Worm (Caenorhabditis elegans) whole organism, L4 larva: ENCODE results near the gene rbm-34.

Experiments
- F44E2.7 ChIP-seq: fragments of 200-800 bp; sonication (Bioruptor generic); IDR thresholded peaks from 2 replicates; pipeline ENCODE4 v2.1.2; 2022; ENCODE audit warnings: missing genetic modification characterization, missing compliant biosample characterization
- T26A8.4 ChIP-seq: fragments of 200-800 bp; sonication (Bioruptor generic); IDR thresholded peaks from 2 replicates; pipeline ENCODE4 v1.3.6; 2022; ENCODE audit warnings: missing genetic modification characterization, missing compliant biosample characterization
- Y5F2A.4 ChIP-seq: fragments of 200-800 bp; sonication (Bioruptor generic); optimal IDR thresholded peaks from 2 replicates; lab custom pipeline; 2018; ENCODE audit warnings: mild to moderate bottlenecking, missing genetic modification characterization, missing compliant biosample characterization
- ZK546.5 ChIP-seq, 2 experiments: sonication (generic microtip); optimal IDR thresholded peaks; 2 replicates each; lab custom pipeline; 2017; ENCODE audit warnings: missing biosample characterization in 2 of 2, missing genetic modification characterization in 2 of 2
- ceh-20 ChIP-seq: fragments of 200-800 bp; sonication (Bioruptor generic); IDR thresholded peaks from 2 replicates; pipeline ENCODE4 v1.3.6; 2022; ENCODE audit warnings: missing genetic modification reagents, missing genetic modification characterization, missing compliant biosample characterization
- daf-12 ChIP-seq: fragments of 150-350 bp; optimal IDR thresholded peaks from 2 replicates; lab custom pipeline; 2014; ENCODE audit warnings: missing biosample characterization, missing genetic modification reagents, missing genetic modification characterization
- daf-16 ChIP-seq, 3 experiments: sonication (generic microtip); optimal IDR thresholded peaks; 2 replicates each; lab custom pipeline; 2016 to 2017; ENCODE audit warnings: missing genetic modification characterization in 3 of 3, missing genetic modification reagents in 3 of 3, mild to moderate bottlenecking in 2 of 3, missing compliant biosample characterization in 2 of 3, missing biosample characterization in 1 of 3, moderate library complexity in 1 of 3
- daf-19 ChIP-seq: fragments of 200-800 bp; sonication (Bioruptor generic); conservative IDR thresholded peaks from 2 replicates; pipeline ENCODE4 v1.3.6; 2022; ENCODE audit warnings: missing genetic modification characterization, missing compliant biosample characterization
- daf-8 ChIP-seq: fragments of 200-800 bp; sonication (Bioruptor generic); IDR thresholded peaks from 2 replicates; pipeline ENCODE4 v1.3.6; 2022; ENCODE audit warnings: missing genetic modification characterization, missing compliant biosample characterization
- dmd-8 ChIP-seq: fragments of 200-800 bp; sonication (Bioruptor generic); IDR thresholded peaks from 2 replicates; pipeline ENCODE4 v1.3.6; 2022; ENCODE audit warnings: missing genetic modification characterization, missing compliant biosample characterization
- dpl-1 ChIP-seq: fragments of 150-350 bp; optimal IDR thresholded peaks from 2 replicates; lab custom pipeline; 2014; ENCODE audit warnings: missing biosample characterization, missing genetic modification reagents, missing genetic modification characterization
- egl-43 ChIP-seq: fragments of 200-800 bp; sonication (Bioruptor generic); IDR thresholded peaks from 2 replicates; pipeline ENCODE4 v1.3.6; 2022; ENCODE audit warnings: missing genetic modification reagents, missing genetic modification characterization, missing compliant biosample characterization
- fos-1 ChIP-seq: fragments of 150-350 bp; optimal IDR thresholded peaks from 2 replicates; lab custom pipeline; 2014; ENCODE audit warnings: missing biosample characterization, missing genetic modification characterization
- hif-1 ChIP-seq, 2 experiments: sonication (generic microtip); optimal IDR thresholded peaks; 2 replicates each; lab custom pipeline; 2016 to 2017; ENCODE audit warnings: missing compliant biosample characterization in 2 of 2, missing genetic modification characterization in 2 of 2, missing genetic modification reagents in 2 of 2, missing genotype in 2 of 2, mild to moderate bottlenecking in 1 of 2
- lin-13 ChIP-seq: fragments of 150-350 bp; optimal IDR thresholded peaks from 2 replicates; lab custom pipeline; 2014; ENCODE audit warnings: missing biosample characterization, missing genetic modification reagents, missing genetic modification characterization
- lin-29 ChIP-seq: fragments of 200-800 bp; sonication (Bioruptor generic); IDR thresholded peaks from 2 replicates; pipeline ENCODE4 v1.3.6; 2022; ENCODE audit warnings: missing genetic modification reagents, missing genetic modification characterization, missing compliant biosample characterization
- lir-3 ChIP-seq: sonication (generic microtip); optimal IDR thresholded peaks from 2 replicates; lab custom pipeline; 2016; ENCODE audit warnings: mild to moderate bottlenecking, missing genetic modification characterization, missing compliant biosample characterization
- lsy-2 ChIP-seq, 2 experiments: fragments of 150-350 bp in 1 of 2; sonication (generic microtip) in 1 of 2; optimal IDR thresholded peaks; 2 replicates each; lab custom pipeline; 2014 to 2017; ENCODE audit warnings: missing biosample characterization in 2 of 2, missing genetic modification characterization in 2 of 2
- mep-1 ChIP-seq: fragments of 150-350 bp; sonication (generic microtip); optimal IDR thresholded peaks from 3 replicates; lab custom pipeline; 2014; ENCODE audit warnings: missing biosample characterization, missing genetic modification characterization
- mes-2 ChIP-seq: sonication (generic microtip); optimal IDR thresholded peaks from 2 replicates; lab custom pipeline; 2016; ENCODE audit warnings: missing genotype, mild to moderate bottlenecking, missing genetic modification characterization, missing compliant biosample characterization; ENCODE audit not compliant: poor library complexity, severe bottlenecking
- mxl-2 ChIP-seq: fragments of 200-800 bp; sonication (Bioruptor generic); conservative IDR thresholded peaks from 2 replicates; pipeline ENCODE4 v1.3.6; 2022; ENCODE audit warnings: missing genetic modification reagents, missing genetic modification characterization, missing compliant biosample characterization
- mxl-3 ChIP-seq: fragments of 200-800 bp; sonication (Bioruptor generic); optimal IDR thresholded peaks from 2 replicates; lab custom pipeline; 2018; ENCODE audit warnings: mild to moderate bottlenecking, missing genetic modification characterization, missing compliant biosample characterization
- nhr-10 ChIP-seq: fragments of 150-350 bp; optimal IDR thresholded peaks from 2 replicates; lab custom pipeline; 2014; ENCODE audit warnings: missing biosample characterization, missing genetic modification characterization
- nhr-102 ChIP-seq: sonication (generic microtip); optimal IDR thresholded peaks from 2 replicates; lab custom pipeline; 2016; ENCODE audit warnings: mild to moderate bottlenecking, missing genetic modification characterization, moderate library complexity, missing compliant biosample characterization
- nhr-11 ChIP-seq: fragments of 150-350 bp; optimal IDR thresholded peaks from 2 replicates; lab custom pipeline; 2014; ENCODE audit warnings: missing biosample characterization, missing genetic modification characterization
- nhr-25 ChIP-seq: sonication (generic microtip); optimal IDR thresholded peaks from 2 replicates; lab custom pipeline; 2017; ENCODE audit warnings: missing genetic modification characterization, mild to moderate bottlenecking, missing compliant biosample characterization, antibody characterized with exemption, moderate library complexity, borderline replicate concordance; ENCODE audit not compliant: insufficient read depth
- nhr-28 ChIP-seq: fragments of 150-350 bp; optimal IDR thresholded peaks from 2 replicates; lab custom pipeline; 2014; ENCODE audit warnings: missing biosample characterization, missing genetic modification characterization
- nhr-6 ChIP-seq: fragments of 150-350 bp; optimal IDR thresholded peaks from 2 replicates; lab custom pipeline; 2014; ENCODE audit warnings: missing biosample characterization, missing genetic modification characterization
- saeg-2 ChIP-seq: fragments of 200-800 bp; sonication (Bioruptor generic); IDR thresholded peaks from 2 replicates; pipeline ENCODE4 v1.3.6; 2022; ENCODE audit warnings: missing genetic modification reagents, missing genetic modification characterization, missing compliant biosample characterization
- sdz-12 ChIP-seq: fragments of 200-800 bp; sonication (Bioruptor generic); optimal IDR thresholded peaks from 2 replicates; lab custom pipeline; 2018; ENCODE audit warnings: mild to moderate bottlenecking, missing genetic modification characterization, missing compliant biosample characterization
- skn-1 ChIP-seq: fragments of 150-350 bp; optimal IDR thresholded peaks from 2 replicates; lab custom pipeline; 2014; ENCODE audit warnings: missing biosample characterization, missing genetic modification characterization
- snpc-1.2 ChIP-seq: fragments of 200-800 bp; sonication (Bioruptor generic); IDR thresholded peaks from 2 replicates; pipeline ENCODE4 v1.3.6; 2022; ENCODE audit warnings: missing genetic modification reagents, missing genetic modification characterization, missing compliant biosample characterization
- snpc-4 ChIP-seq: fragments of 150-350 bp; optimal IDR thresholded peaks from 2 replicates; lab custom pipeline; 2014; ENCODE audit warnings: missing biosample characterization, missing genetic modification characterization
- spr-1 ChIP-seq: sonication (generic microtip); optimal IDR thresholded peaks from 2 replicates; lab custom pipeline; 2016; ENCODE audit warnings: mild to moderate bottlenecking, missing genetic modification characterization, missing compliant biosample characterization
- tag-97 ChIP-seq: fragments of 200-800 bp; sonication (Bioruptor generic); IDR thresholded peaks from 2 replicates; pipeline ENCODE4 v1.3.6; 2022; ENCODE audit warnings: missing genetic modification characterization, missing compliant biosample characterization
- unc-39 ChIP-seq: sonication (generic microtip); optimal IDR thresholded peaks from 2 replicates; lab custom pipeline; 2017; ENCODE audit warnings: missing biosample characterization, missing genetic modification characterization
- unc-62 ChIP-seq, 3 experiments: fragments of 150-350 bp in 1 of 3; sonication (generic microtip); optimal IDR thresholded peaks in 2 of 3; peaks in 1 of 3; 1 replicate in 1 of 3; 2 replicates in 2 of 3; lab custom pipeline; 2014 to 2017; ENCODE audit warnings: missing biosample characterization in 3 of 3, missing genetic modification characterization in 3 of 3, missing genetic modification reagents in 3 of 3, missing genotype in 1 of 3
- zag-1 ChIP-seq: fragments of 150-350 bp; optimal IDR thresholded peaks from 2 replicates; lab custom pipeline; 2014; ENCODE audit warnings: missing biosample characterization, missing genetic modification characterization

rbm-34 gene

ce11 chrIV:12056603-12057002, 28.6 kb upstream of the rbm-34 start, which contains the start of gene K08E4.2:
Gene K08E4.2 (minus strand): TSS chrIV:12056656.
- TF ChIP-seq tag-97 (no peak), unc-39 (tag; lab: Kevin White, UChicago) (no peak), zag-1 (tag; lab: Kevin White, UChicago) (no peak), nhr-6 (no peak), Y5F2A.4 (no peak), mep-1 (tag; lab: Kevin White, UChicago) (no peak), nhr-11 (no peak), snpc-1.2 (GFP tag; lab: Robert Waterston, UW) (no peak), T26A8.4 (GFP tag; lab: Robert Waterston, UW) (no peak), daf-12 (tag; lab: Kevin White, UChicago) (no peak), ZK546.5 (tag; optimal IDR thresholded peaks at IDR 0.05; lab: Kevin White, UChicago) (no peak)

DNA sequence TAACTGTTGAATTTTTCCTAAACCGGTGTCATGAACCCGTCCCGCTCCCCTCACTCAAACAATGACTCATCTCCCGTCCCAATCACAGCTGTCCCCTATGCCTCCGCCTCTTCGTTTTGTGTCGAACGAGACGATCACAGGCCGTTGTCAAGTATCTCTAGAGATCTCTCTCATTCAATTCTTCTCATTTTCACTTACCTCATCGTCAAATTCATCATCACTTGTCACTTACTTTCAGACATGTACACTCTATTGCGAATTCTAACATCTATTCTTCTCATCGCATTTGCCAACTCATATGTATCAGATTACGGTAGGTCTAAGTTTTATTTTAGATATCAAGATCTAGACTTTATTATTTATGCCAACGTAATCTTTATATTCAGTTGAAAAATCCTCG, 27.7 kb upstream of the rbm-34 start, which contains the start of gene K08E4.3:
Gene K08E4.3 (plus strand): TSS at position 235 of the 400 bp plus-strand sequence.
- TF ChIP-seq mes-2 (tag; lab: Kevin White, UChicago) = peak; percentile 8
- TF ChIP-seq mxl-2 (GFP tag; lab: Robert Waterston, UW) = no peak

DNA sequence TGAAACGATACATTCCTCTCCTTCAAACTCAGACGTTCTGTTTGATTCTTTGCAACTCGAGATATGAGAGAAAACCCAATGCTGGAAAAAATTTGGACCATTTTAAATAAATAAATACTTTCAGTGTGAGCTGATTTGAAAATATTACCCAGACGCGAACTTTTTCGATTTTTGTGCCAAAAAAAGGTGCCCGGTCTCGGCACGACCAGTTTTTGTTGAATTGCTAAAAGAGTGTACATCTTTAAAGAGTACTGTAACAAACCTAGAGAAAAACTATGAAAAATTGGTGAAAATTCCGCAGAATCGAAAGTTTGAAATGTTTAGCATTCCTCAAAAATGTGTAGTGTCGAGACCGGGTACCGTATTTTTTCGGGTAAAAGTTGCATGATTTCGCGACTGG, 24.0 kb upstream of the rbm-34 start, which contains the start of gene K08E4.8:
Gene K08E4.8 (minus strand): TSS at position 101 of the 400 bp plus-strand sequence.
- TF ChIP-seq daf-16 (GFP tag; optimal IDR thresholded peaks at IDR 0.05; lab: Kevin White, UChicago) (no peak), daf-16 (tag; optimal IDR thresholded peaks at IDR 0.05; lab: Kevin White, UChicago) (no peak), hif-1 (tag; optimal IDR thresholded peaks at IDR 0.05; lab: Kevin White, UChicago) (no peak), dpl-1 (GFP tag; lab: Kevin White, UChicago) (no peak), unc-62 (GFP tag; optimal IDR thresholded peaks at IDR 0.05 in 1 of 2; lab: Kevin White, UChicago) (no peak), unc-62 (tag; optimal IDR thresholded peaks at IDR 0.05; lab: Kevin White, UChicago) (no peak), mes-2 (tag; lab: Kevin White, UChicago) (no peak), lir-3 (no peak), skn-1 (tag; lab: Kevin White, UChicago) (no peak), nhr-102 (tag; lab: Kevin White, UChicago) (no peak), nhr-11 (no peak), F44E2.7 (GFP tag; lab: Robert Waterston, UW) (no peak), saeg-2 (GFP tag; lab: Robert Waterston, UW) (no peak)
- TF ChIP-seq, all 104 proteins: peak for 0

ce11 chrIV:12068590-12068989, 16.6 kb upstream of the rbm-34 start, which contains the start of gene bath-37:
Gene bath-37 (plus strand): TSS chrIV:12068890.
- TF ChIP-seq unc-39 (tag; lab: Kevin White, UChicago) (no peak), saeg-2 (GFP tag; lab: Robert Waterston, UW) (no peak), zag-1 (tag; lab: Kevin White, UChicago) (no peak), nhr-25 (tag; lab: Kevin White, UChicago) (no peak), daf-16 (GFP tag; optimal IDR thresholded peaks at IDR 0.05; lab: Kevin White, UChicago) (no peak), daf-16 (tag; optimal IDR thresholded peaks at IDR 0.05; lab: Kevin White, UChicago) (no peak), mxl-3 (no peak), nhr-10 (tag; lab: Kevin White, UChicago) (no peak), ceh-20 (GFP tag; lab: Robert Waterston, UW) (no peak), daf-19 (no peak), lin-13 (GFP tag; lab: Kevin White, UChicago) (no peak), dpl-1 (GFP tag; lab: Kevin White, UChicago) (no peak), tag-97 (no peak), lin-29 (GFP tag; lab: Robert Waterston, UW) (no peak)

DNA sequence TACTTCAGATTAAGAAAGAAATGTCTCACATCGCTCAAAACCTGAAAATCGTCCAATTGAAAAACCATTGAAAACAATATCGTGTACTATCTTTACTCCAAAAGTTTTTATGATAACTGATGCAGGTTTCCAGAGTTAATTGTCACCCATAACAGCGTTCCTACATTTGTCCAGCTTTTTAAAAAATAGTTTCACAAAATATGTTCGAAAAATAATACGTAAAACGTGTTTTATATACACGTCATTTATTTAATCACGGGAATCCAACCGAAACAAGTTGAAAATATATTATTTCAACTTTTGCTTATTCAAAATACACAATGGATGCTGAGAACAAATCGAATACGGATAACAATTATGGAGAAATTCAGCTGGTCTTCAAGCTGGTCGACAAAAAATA, 9.7 kb upstream of the rbm-34 start, which contains the start of gene K08E4.7:
Gene K08E4.7 (plus strand): TSS at position 301 of the 400 bp plus-strand sequence.
- TF ChIP-seq unc-39 (tag; lab: Kevin White, UChicago) (no peak), snpc-4 (tag; lab: Kevin White, UChicago) (no peak), daf-8 (GFP tag; lab: Robert Waterston, UW) (no peak), sdz-12 (GFP tag; lab: Kevin White, UChicago) (no peak), fos-1 (tag; lab: Kevin White, UChicago) (no peak), F44E2.7 (GFP tag; lab: Robert Waterston, UW) (no peak), spr-1 (no peak), dmd-8 (GFP tag; lab: Robert Waterston, UW) (no peak), egl-43 (GFP tag; lab: Robert Waterston, UW) (no peak), nhr-28 (no peak), lsy-2 (tag; optimal IDR thresholded peaks at IDR 0.05; lab: Kevin White, UChicago) (no peak)
- TF ChIP-seq, all 104 proteins: peak for 0
